Worm (Caenorhabditis elegans) whole organism, late embryonic: Measurements from ENCODE around the gene cpf-2.
A peak's percentile ranks its signal among the peaks of the same experiment; 100 is the strongest.

Experiments
- C08G9.2 ChIP-seq: sonication (generic microtip); optimal IDR thresholded peaks from 2 replicates; lab custom pipeline; 2016; ENCODE audit warnings: mild to moderate bottlenecking, missing genetic modification characterization, moderate library complexity, missing compliant biosample characterization
- C38D4.7 ChIP-seq: fragments of 200-800 bp; sonication (Bioruptor generic); optimal IDR thresholded peaks from 2 replicates; lab custom pipeline; 2018; ENCODE audit warnings: mild to moderate bottlenecking, missing genetic modification characterization, moderate library complexity, missing compliant biosample characterization
- F13H6.1 ChIP-seq: sonication (generic microtip); optimal IDR thresholded peaks from 2 replicates; lab custom pipeline; 2016; ENCODE audit warnings: missing genetic modification characterization, missing compliant biosample characterization
- K09A11.1 ChIP-seq: sonication (generic microtip); optimal IDR thresholded peaks from 2 replicates; lab custom pipeline; 2017; ENCODE audit warnings: antibody characterized with exemption, mild to moderate bottlenecking, missing genetic modification characterization, missing compliant biosample characterization; ENCODE audit not compliant: insufficient read depth
- Y22D7AL.16 ChIP-seq: sonication (generic microtip); optimal IDR thresholded peaks from 2 replicates; lab custom pipeline; 2016; ENCODE audit warnings: missing genetic modification characterization, missing compliant biosample characterization
- ama-1 ChIP-seq: fragments of 150-350 bp; optimal IDR thresholded peaks from 2 replicates; lab custom pipeline; 2014
- ceh-14 ChIP-seq: sonication (generic microtip); optimal IDR thresholded peaks from 2 replicates; lab custom pipeline; 2016; ENCODE audit warnings: missing genotype, missing genetic modification characterization, missing compliant biosample characterization
- ceh-18 ChIP-seq: sonication (generic microtip); optimal IDR thresholded peaks from 2 replicates; lab custom pipeline; 2016; ENCODE audit warnings: missing genetic modification characterization, missing compliant biosample characterization
- ceh-19 ChIP-seq: fragments of 200-800 bp; sonication (Bioruptor generic); optimal IDR thresholded peaks from 2 replicates; lab custom pipeline; 2018; ENCODE audit warnings: mild to moderate bottlenecking, missing genetic modification characterization, missing compliant biosample characterization
- ceh-2 ChIP-seq: sonication (generic microtip); optimal IDR thresholded peaks from 2 replicates; lab custom pipeline; 2016; ENCODE audit warnings: missing genotype, missing genetic modification characterization, missing compliant biosample characterization
- ceh-22 ChIP-seq: sonication (generic microtip); optimal IDR thresholded peaks from 2 replicates; lab custom pipeline; 2017; ENCODE audit warnings: missing biosample characterization, missing genetic modification characterization
- ceh-24 ChIP-seq: sonication (generic microtip); optimal IDR thresholded peaks from 2 replicates; lab custom pipeline; 2016; ENCODE audit warnings: mild to moderate bottlenecking, missing genetic modification characterization, missing compliant biosample characterization
- ceh-30 ChIP-seq: fragments of 150-350 bp; optimal IDR thresholded peaks from 2 replicates; lab custom pipeline; 2014; ENCODE audit warnings: missing biosample characterization, missing genetic modification characterization
- ceh-31 ChIP-seq: sonication (generic microtip); optimal IDR thresholded peaks from 2 replicates; lab custom pipeline; 2016; ENCODE audit warnings: missing genetic modification characterization, missing compliant biosample characterization
- ceh-34 ChIP-seq: sonication (generic microtip); optimal IDR thresholded peaks from 2 replicates; lab custom pipeline; 2016; ENCODE audit warnings: mild to moderate bottlenecking, missing genetic modification characterization, missing compliant biosample characterization
- ceh-48 ChIP-seq: sonication (generic microtip); optimal IDR thresholded peaks from 2 replicates; lab custom pipeline; 2016; ENCODE audit warnings: missing genetic modification characterization, inconsistent platforms, missing compliant biosample characterization
- ceh-6 ChIP-seq: fragments of 200-800 bp; sonication (Bioruptor generic); optimal IDR thresholded peaks from 2 replicates; lab custom pipeline; 2018; ENCODE audit warnings: mild to moderate bottlenecking, missing genetic modification characterization, missing compliant biosample characterization
- ceh-9 ChIP-seq: sonication (generic microtip); optimal IDR thresholded peaks from 2 replicates; lab custom pipeline; 2016; ENCODE audit warnings: mild to moderate bottlenecking, missing genetic modification characterization, inconsistent platforms, missing compliant biosample characterization
- elt-2 ChIP-seq: sonication (generic microtip); optimal IDR thresholded peaks from 2 replicates; lab custom pipeline; 2016; ENCODE audit warnings: missing genetic modification reagents, missing genetic modification characterization, missing compliant biosample characterization
- elt-4 ChIP-seq: sonication (generic microtip); optimal IDR thresholded peaks from 2 replicates; lab custom pipeline; 2016; ENCODE audit warnings: missing genetic modification characterization, missing compliant biosample characterization
- fkh-6 ChIP-seq: sonication (generic microtip); optimal IDR thresholded peaks from 2 replicates; lab custom pipeline; 2016; ENCODE audit warnings: missing genetic modification characterization, missing compliant biosample characterization
- gmeb-2 ChIP-seq: sonication (generic microtip); optimal IDR thresholded peaks from 2 replicates; lab custom pipeline; 2016; ENCODE audit warnings: missing genetic modification characterization, inconsistent platforms, missing compliant biosample characterization
- hlh-15 ChIP-seq: sonication (generic microtip); optimal IDR thresholded peaks from 2 replicates; lab custom pipeline; 2016; ENCODE audit warnings: missing genetic modification characterization, missing compliant biosample characterization
- hlh-30 ChIP-seq: sonication (generic microtip); optimal IDR thresholded peaks from 2 replicates; lab custom pipeline; 2017; ENCODE audit warnings: antibody characterized with exemption, missing genetic modification characterization, missing compliant biosample characterization; ENCODE audit not compliant: insufficient read depth
- hlh-6 ChIP-seq: sonication (generic microtip); optimal IDR thresholded peaks from 2 replicates; lab custom pipeline; 2016; ENCODE audit warnings: missing genotype, missing genetic modification characterization, missing compliant biosample characterization
- lim-6 ChIP-seq: sonication (generic microtip); optimal IDR thresholded peaks from 2 replicates; lab custom pipeline; 2016; ENCODE audit warnings: missing genetic modification characterization, missing compliant biosample characterization
- madf-2 ChIP-seq: sonication (generic microtip); optimal IDR thresholded peaks from 2 replicates; lab custom pipeline; 2017; ENCODE audit warnings: missing genetic modification characterization, missing compliant biosample characterization
- nfya-1 ChIP-seq: sonication (generic microtip); optimal IDR thresholded peaks from 2 replicates; lab custom pipeline; 2017; ENCODE audit warnings: missing genetic modification characterization, mild to moderate bottlenecking, missing compliant biosample characterization, antibody characterized with exemption, moderate library complexity
- nhr-232 ChIP-seq: sonication (generic microtip); optimal IDR thresholded peaks from 2 replicates; lab custom pipeline; 2016; ENCODE audit warnings: missing genetic modification characterization, missing compliant biosample characterization
- npax-4 ChIP-seq: sonication (generic microtip); optimal IDR thresholded peaks from 2 replicates; lab custom pipeline; 2016; ENCODE audit warnings: missing genetic modification characterization, missing compliant biosample characterization
- odd-2 ChIP-seq: sonication (generic microtip); optimal IDR thresholded peaks from 2 replicates; lab custom pipeline; 2017; ENCODE audit warnings: antibody characterized with exemption, mild to moderate bottlenecking, missing genetic modification characterization, missing compliant biosample characterization
- pag-3 ChIP-seq: sonication (generic microtip); optimal IDR thresholded peaks from 2 replicates; lab custom pipeline; 2016; ENCODE audit warnings: missing compliant biosample characterization, missing genetic modification characterization, borderline replicate concordance
- pha-2 ChIP-seq: sonication (generic microtip); optimal IDR thresholded peaks from 2 replicates; lab custom pipeline; 2017; ENCODE audit warnings: mild to moderate bottlenecking, missing genetic modification characterization, missing compliant biosample characterization
- pha-4 ChIP-seq: fragments of 150-350 bp; optimal IDR thresholded peaks from 2 replicates; lab custom pipeline; 2018; ENCODE audit warnings: missing biosample characterization, missing genetic modification reagents, missing genetic modification characterization
- pqm-1 ChIP-seq: sonication (generic microtip); optimal IDR thresholded peaks from 2 replicates; lab custom pipeline; 2016; ENCODE audit warnings: missing genetic modification characterization, missing compliant biosample characterization
- ref-2 ChIP-seq: sonication (generic microtip); optimal IDR thresholded peaks from 2 replicates; lab custom pipeline; 2016; ENCODE audit warnings: missing genetic modification characterization, missing compliant biosample characterization
- sdc-2 ChIP-seq: sonication (generic microtip); optimal IDR thresholded peaks from 2 replicates; lab custom pipeline; 2016; ENCODE audit warnings: missing genotype, missing genetic modification characterization, missing compliant biosample characterization
- sox-2 ChIP-seq: fragments of 200-800 bp; sonication (Bioruptor generic); IDR thresholded peaks from 2 replicates; pipeline ENCODE4 v1.3.6; 2022; ENCODE audit warnings: missing genetic modification reagents, missing genetic modification characterization, missing compliant biosample characterization
- sox-4 ChIP-seq: sonication (generic microtip); optimal IDR thresholded peaks from 2 replicates; lab custom pipeline; 2017; ENCODE audit warnings: mild to moderate bottlenecking, missing genetic modification characterization, inconsistent platforms, missing compliant biosample characterization
- tbx-2 ChIP-seq: sonication (generic microtip); optimal IDR thresholded peaks from 2 replicates; lab custom pipeline; 2016; ENCODE audit warnings: missing genetic modification characterization, missing compliant biosample characterization
- ttx-3 ChIP-seq: sonication (generic microtip); optimal IDR thresholded peaks from 2 replicates; lab custom pipeline; 2016; ENCODE audit warnings: missing genetic modification reagents, missing genetic modification characterization, missing compliant biosample characterization
- unc-3 ChIP-seq, 2 experiments: fragments of 200-800 bp in 1 of 2; sonication (Bioruptor generic) in 1 of 2; sonication (generic microtip) in 1 of 2; conservative IDR thresholded peaks in 1 of 2; optimal IDR thresholded peaks in 1 of 2; 2 replicates each; pipeline versions ENCODE4 v1.3.6 to Lab custom; 2016 to 2022; ENCODE audit warnings: missing compliant biosample characterization in 2 of 2, missing genetic modification characterization in 2 of 2, missing genetic modification reagents in 1 of 2
- unc-42 ChIP-seq: sonication (generic microtip); optimal IDR thresholded peaks from 2 replicates; lab custom pipeline; 2016; ENCODE audit warnings: missing genotype, missing genetic modification characterization, missing compliant biosample characterization
- unc-55 ChIP-seq: sonication (generic microtip); optimal IDR thresholded peaks from 2 replicates; lab custom pipeline; 2017; ENCODE audit warnings: missing biosample characterization, missing genetic modification reagents, missing genetic modification characterization
- ztf-16 ChIP-seq: sonication (generic microtip); optimal IDR thresholded peaks from 2 replicates; lab custom pipeline; 2017; ENCODE audit warnings: missing genetic modification characterization, missing compliant biosample characterization

cpf-2 gene

ce11 chrIII:13285421-13285820, 16.7 kb upstream of the cpf-2 start, which contains the start of gene F56A8.8:
Gene F56A8.8, plus strand, starts transcription at chrIII:13285721.
- TF ChIP-seq ceh-24: no peak
- TF ChIP-seq ceh-34 (tag; lab: Kevin White, UChicago): no peak
- TF ChIP-seq pqm-1 (tag; lab: Kevin White, UChicago): no peak
- no peak for TF ChIP-seq elt-2 (tag; lab: Kevin White, UChicago)
- TF ChIP-seq elt-4 (tag; lab: Kevin White, UChicago): no peak
- TF ChIP-seq ceh-22 (tag; lab: Kevin White, UChicago): no peak
- no peak for TF ChIP-seq ceh-2 (tag; lab: Kevin White, UChicago)
- no peak for TF ChIP-seq gmeb-2 (tag; lab: Kevin White, UChicago)
- no peak for TF ChIP-seq sox-2 (GFP tag; lab: Robert Waterston, UW)
- no peak for TF ChIP-seq sox-4 (tag; lab: Kevin White, UChicago)
- no peak for TF ChIP-seq ceh-14 (tag; lab: Kevin White, UChicago)
- TF ChIP-seq nfya-1 (tag; lab: Kevin White, UChicago): no peak
- TF ChIP-seq F13H6.1: no peak
- no peak for TF ChIP-seq madf-2 (tag; lab: Kevin White, UChicago)
- TF ChIP-seq sdc-2 (tag; lab: Kevin White, UChicago): no peak
- no peak for TF ChIP-seq ceh-48 (tag; lab: Kevin White, UChicago)

ce11 chrIII:13277881-13278500, 9.3 kb upstream of the cpf-2 start:
- TF ChIP-seq sdc-2 (tag; lab: Kevin White, UChicago) (no peak), elt-2 (tag; lab: Kevin White, UChicago) (no peak), C38D4.7 (GFP tag; lab: Kevin White, UChicago) (no peak), tbx-2 (no peak), unc-55 (no peak), ceh-34 (tag; lab: Kevin White, UChicago) (no peak), ttx-3 (tag; lab: Kevin White, UChicago) (no peak), pag-3 (tag; lab: Kevin White, UChicago) (no peak), nhr-232 (tag; lab: Kevin White, UChicago) (no peak), odd-2 (tag; lab: Kevin White, UChicago) (no peak), K09A11.1 (tag; lab: Kevin White, UChicago) (no peak), ceh-9 (tag; lab: Kevin White, UChicago) (no peak), unc-3 (GFP tag; conservative IDR thresholded peaks at IDR 0.05; lab: Robert Waterston, UW) (no peak), unc-3 (tag; optimal IDR thresholded peaks at IDR 0.05; lab: Kevin White, UChicago) (no peak), pha-2 (no peak), ceh-22 (tag; lab: Kevin White, UChicago) (no peak)

ce11 chrIII:13276958-13277357, 8.3 kb upstream of the cpf-2 start, which contains the start of gene unc-64:
Gene unc-64, plus strand, starts transcription at chrIII:13277258.
- TF ChIP-seq sdc-2 (tag; lab: Kevin White, UChicago): no peak
- TF ChIP-seq pha-4 (tag; lab: Kevin White, UChicago): no peak
- TF ChIP-seq lim-6 (tag; lab: Kevin White, UChicago): no peak
- TF ChIP-seq odd-2 (tag; lab: Kevin White, UChicago): no peak
- TF ChIP-seq pha-2: no peak

ce11 chrIII:13275784-13276183, 7.1 kb upstream of the cpf-2 start:
- TF ChIP-seq ref-2 (tag; lab: Kevin White, UChicago): peak; percentile 16
- peak; percentile 3 for TF ChIP-seq sdc-2 (tag; lab: Kevin White, UChicago)
- TF ChIP-seq tbx-2: peak; percentile 76
- TF ChIP-seq hlh-6 (tag; lab: Kevin White, UChicago): no peak
- peak; percentile 47 for TF ChIP-seq ceh-19 (GFP tag; lab: Kevin White, UChicago)
- TF ChIP-seq sox-2 (GFP tag; lab: Robert Waterston, UW): no peak
- TF ChIP-seq ceh-30 (tag; lab: Kevin White, UChicago): no peak
- peak; percentile 59 for TF ChIP-seq ceh-18 (tag; lab: Kevin White, UChicago)
- TF ChIP-seq fkh-6 (tag; lab: Kevin White, UChicago): peak; percentile 10
- peak; percentile 31 for TF ChIP-seq hlh-30 (tag; lab: Kevin White, UChicago)
- no peak for TF ChIP-seq hlh-15 (tag; lab: Kevin White, UChicago)
- TF ChIP-seq nfya-1 (tag; lab: Kevin White, UChicago): peak; percentile 74
- TF ChIP-seq elt-4 (tag; lab: Kevin White, UChicago): no peak
- no peak for TF ChIP-seq npax-4 (tag; lab: Kevin White, UChicago)
- no peak for TF ChIP-seq C08G9.2 (tag; lab: Kevin White, UChicago)
- no peak for TF ChIP-seq ceh-6 (GFP tag; lab: Kevin White, UChicago)
- TF ChIP-seq ceh-14 (tag; lab: Kevin White, UChicago): peak; percentile 40
- TF ChIP-seq unc-42: peak; percentile 78
- no peak for TF ChIP-seq ama-1
- no peak for TF ChIP-seq ztf-16 (tag; lab: Kevin White, UChicago)
- peak; percentile 84 for TF ChIP-seq ceh-31
- TF ChIP-seq ceh-48 (tag; lab: Kevin White, UChicago): peak; percentile 13
- no peak for TF ChIP-seq Y22D7AL.16
